Worm (Caenorhabditis elegans) whole organism, L4 larva: Measurements from ENCODE around the gene C18B2.5.

Experiments used
- Y48G9A.11 ChIP-seq: fragments of 200-800 bp; sonication (Bioruptor generic); IDR thresholded peaks from 2 replicates; pipeline ENCODE4 v1.3.6; 2022; ENCODE audit warnings: missing genetic modification reagents, missing genetic modification characterization, missing compliant biosample characterization
- aly-2 ChIP-seq: sonication (generic microtip); optimal IDR thresholded peaks from 2 replicates; lab custom pipeline; 2018; ENCODE audit warnings: missing biosample characterization, missing genetic modification characterization
- cey-2 ChIP-seq: sonication (generic microtip); optimal IDR thresholded peaks from 3 replicates; lab custom pipeline; 2017; ENCODE audit warnings: missing genetic modification characterization, mild to moderate bottlenecking, missing compliant biosample characterization, antibody characterized with exemption, borderline replicate concordance; ENCODE audit not compliant: insufficient read depth
- dmd-9 ChIP-seq: fragments of 200-800 bp; sonication (Bioruptor generic); IDR thresholded peaks from 2 replicates; pipeline ENCODE4 v1.3.6; 2022; ENCODE audit warnings: missing genetic modification reagents, missing genetic modification characterization, missing compliant biosample characterization
- dpl-1 ChIP-seq: fragments of 150-350 bp; optimal IDR thresholded peaks from 2 replicates; lab custom pipeline; 2014; ENCODE audit warnings: missing biosample characterization, missing genetic modification reagents, missing genetic modification characterization
- lin-13 ChIP-seq: fragments of 150-350 bp; optimal IDR thresholded peaks from 2 replicates; lab custom pipeline; 2014; ENCODE audit warnings: missing biosample characterization, missing genetic modification reagents, missing genetic modification characterization
- lsy-2 ChIP-seq, 2 experiments: fragments of 150-350 bp in 1 of 2; sonication (generic microtip) in 1 of 2; optimal IDR thresholded peaks; 2 replicates each; lab custom pipeline; 2014 to 2017; ENCODE audit warnings: missing biosample characterization in 2 of 2, missing genetic modification characterization in 2 of 2
- nhr-237 ChIP-seq: sonication (generic microtip); optimal IDR thresholded peaks from 2 replicates; lab custom pipeline; 2017; ENCODE audit warnings: missing biosample characterization, missing genetic modification characterization
- nhr-41 ChIP-seq: fragments of 200-800 bp; sonication (Bioruptor generic); IDR thresholded peaks from 2 replicates; pipeline ENCODE4 v1.3.6; 2022; ENCODE audit warnings: missing genetic modification reagents, missing genetic modification characterization, missing compliant biosample characterization
- nhr-48 ChIP-seq: sonication (generic microtip); optimal IDR thresholded peaks from 2 replicates; lab custom pipeline; 2016; ENCODE audit warnings: mild to moderate bottlenecking, missing genetic modification characterization, missing compliant biosample characterization
- nhr-6 ChIP-seq: fragments of 150-350 bp; optimal IDR thresholded peaks from 2 replicates; lab custom pipeline; 2014; ENCODE audit warnings: missing biosample characterization, missing genetic modification characterization
- skn-1 ChIP-seq: fragments of 150-350 bp; optimal IDR thresholded peaks from 2 replicates; lab custom pipeline; 2014; ENCODE audit warnings: missing biosample characterization, missing genetic modification characterization
- unc-130 ChIP-seq: sonication (generic microtip); optimal IDR thresholded peaks from 2 replicates; lab custom pipeline; 2016; ENCODE audit warnings: missing genetic modification reagents, missing genetic modification characterization, missing compliant biosample characterization
- zfp-2 ChIP-seq: sonication (generic microtip); optimal IDR thresholded peaks from 2 replicates; lab custom pipeline; 2016; ENCODE audit warnings: mild to moderate bottlenecking, missing genetic modification characterization, missing compliant biosample characterization

DNA sequence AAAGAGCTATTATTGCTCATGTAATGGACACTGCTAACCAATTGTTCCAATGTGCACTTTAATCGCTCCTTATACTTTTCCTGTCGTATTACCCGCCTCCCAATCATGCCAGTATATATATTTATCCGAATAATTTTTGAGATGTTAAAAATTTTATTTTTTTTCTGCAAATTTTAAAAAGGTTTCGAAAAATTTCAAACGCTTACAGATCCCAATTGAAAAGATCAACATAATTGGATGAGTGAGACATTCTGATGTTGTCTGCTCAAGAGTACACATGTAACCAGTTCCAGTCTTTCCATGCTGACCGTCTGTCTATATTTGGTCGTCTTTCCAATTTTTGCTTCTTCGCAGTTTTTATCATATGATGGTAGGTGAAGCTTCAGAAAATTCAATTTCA, 48.3 kb upstream of the C18B2.5 start, which contains the start of gene R11G1.1:
- no peak for TF ChIP-seq lin-13 (GFP tag; lab: Kevin White, UChicago)
- no peak for TF ChIP-seq cey-2 (tag; lab: Kevin White, UChicago)
- no peak for TF ChIP-seq lsy-2 (tag; optimal IDR thresholded peaks at IDR 0.05; lab: Kevin White, UChicago)
- TF ChIP-seq dpl-1 (GFP tag; lab: Kevin White, UChicago) = no peak
- no peak for TF ChIP-seq dmd-9 (GFP tag; lab: Robert Waterston, UW)
- TF ChIP-seq nhr-41 (GFP tag; lab: Robert Waterston, UW) = no peak
- TF ChIP-seq zfp-2 = no peak
- no peak for TF ChIP-seq unc-130 (GFP tag; lab: Kevin White, UChicago)
- TF ChIP-seq nhr-6 (tag; lab: Kevin White, UChicago) = no peak
- no peak for TF ChIP-seq aly-2
- TF ChIP-seq skn-1 (tag; lab: Kevin White, UChicago) = no peak
- no peak for TF ChIP-seq nhr-237 (tag; lab: Kevin White, UChicago)
- TF ChIP-seq nhr-48 = no peak
- no peak for TF ChIP-seq Y48G9A.11 (GFP tag; lab: Robert Waterston, UW)
